Worm (Caenorhabditis elegans): ENCODE measurements around the gene F26G1.5.

The F26G1.5 gene

ce11 chrII:4739984-4740462 lies 31.2 kb downstream of the F26G1.5 start, which contains the start of gene eas-1:
TSS of gene eas-1 (plus strand) at chrII:4740412.
- TF ChIP-seq flt-1 (GFP tag; IDR thresholded peaks at IDR 0.05), result no peak
- no peak for TF ChIP-seq B0310.2 (tag; optimal IDR thresholded peaks at IDR 0.05)
- TF ChIP-seq ama-1 (optimal IDR thresholded peaks at IDR 0.05), result no peak
- TF ChIP-seq hnd-1 (tag; optimal IDR thresholded peaks at IDR 0.05), result no peak
- no peak for TF ChIP-seq scrt-1 (GFP tag; IDR thresholded peaks at IDR 0.05)
- peak; percentile 40 for TF ChIP-seq F13C5.2 (tag; optimal IDR thresholded peaks at IDR 0.05)
- no peak for TF ChIP-seq hmbx-1 (tag; optimal IDR thresholded peaks at IDR 0.05)
- peak; percentile 71; the same call in 1 of the 2 replicates for TF ChIP-seq pes-1 (GFP tag; IDR thresholded peaks at IDR 0.05)
- peak; percentile 92 for TF ChIP-seq tbx-37 (GFP tag; conservative IDR thresholded peaks at IDR 0.05)
- TF ChIP-seq aly-1 (tag; optimal IDR thresholded peaks at IDR 0.05), result no peak
- no peak for TF ChIP-seq sea-1 (GFP tag; conservative IDR thresholded peaks at IDR 0.05)
- no peak for TF ChIP-seq ceh-13 (GFP tag; optimal IDR thresholded peaks at IDR 0.05)
- no peak for TF ChIP-seq tbx-11 (GFP tag; IDR thresholded peaks at IDR 0.05)
- TF ChIP-seq ceh-36 (tag; optimal IDR thresholded peaks at IDR 0.05), result no peak
- TF ChIP-seq hmg-4 (GFP tag; optimal IDR thresholded peaks at IDR 0.05), result peak; percentile 69
- TF ChIP-seq ets-7 (tag; optimal IDR thresholded peaks at IDR 0.05), result peak; percentile 49
- no peak for TF ChIP-seq tra-4 (tag; optimal IDR thresholded peaks at IDR 0.05)

- TF ChIP-seq flt-1 (GFP tag; IDR thresholded peaks at IDR 0.05) (no peak), ceh-13 (GFP tag; optimal IDR thresholded peaks at IDR 0.05) (no peak), tbx-11 (GFP tag; IDR thresholded peaks at IDR 0.05) (no peak)
These were observed 33.8 kb downstream of the F26G1.5 start, which contains the start of gene ctsa-1.1 for ce11 chrII:4737348-4737747. TSS of gene ctsa-1.1 (plus strand) at chrII:4737648.

- TF ChIP-seq ama-1 (optimal IDR thresholded peaks at IDR 0.05) (no peak), scrt-1 (GFP tag; IDR thresholded peaks at IDR 0.05) (no peak), tbx-37 (GFP tag; conservative IDR thresholded peaks at IDR 0.05) (no peak), ceh-36 (tag; optimal IDR thresholded peaks at IDR 0.05) (no peak), flt-1 (GFP tag; IDR thresholded peaks at IDR 0.05) (no peak), B0310.2 (tag; optimal IDR thresholded peaks at IDR 0.05) (no peak), sea-1 (GFP tag; conservative IDR thresholded peaks at IDR 0.05) (no peak), hmbx-1 (tag; optimal IDR thresholded peaks at IDR 0.05) (no peak), tra-4 (tag; optimal IDR thresholded peaks at IDR 0.05) (no peak), F13C5.2 (tag; optimal IDR thresholded peaks at IDR 0.05) (no peak), hnd-1 (tag; optimal IDR thresholded peaks at IDR 0.05) (no peak), pes-1 (GFP tag; IDR thresholded peaks at IDR 0.05) (no peak), hmg-4 (GFP tag; optimal IDR thresholded peaks at IDR 0.05) (no peak), aly-1 (tag; optimal IDR thresholded peaks at IDR 0.05) (no peak), tbx-11 (GFP tag; IDR thresholded peaks at IDR 0.05) (no peak)
These were observed 34.6 kb downstream of the F26G1.5 start for ce11 chrII:4736585-4736984.

- no peak for TF ChIP-seq aly-1 (tag; optimal IDR thresholded peaks at IDR 0.05)
- no peak for TF ChIP-seq ceh-36 (tag; optimal IDR thresholded peaks at IDR 0.05)
- no peak for TF ChIP-seq tbx-11 (GFP tag; IDR thresholded peaks at IDR 0.05)
- no peak for TF ChIP-seq B0310.2 (tag; optimal IDR thresholded peaks at IDR 0.05)
- TF ChIP-seq flt-1 (GFP tag; IDR thresholded peaks at IDR 0.05), result no peak
- TF ChIP-seq F13C5.2 (tag; optimal IDR thresholded peaks at IDR 0.05), result no peak
- no peak for TF ChIP-seq hmbx-1 (tag; optimal IDR thresholded peaks at IDR 0.05)
- no peak for TF ChIP-seq ets-7 (tag; optimal IDR thresholded peaks at IDR 0.05)
- TF ChIP-seq ama-1 (optimal IDR thresholded peaks at IDR 0.05), result no peak
- no peak for TF ChIP-seq ceh-13 (GFP tag; optimal IDR thresholded peaks at IDR 0.05)
- no peak for TF ChIP-seq sea-1 (GFP tag; conservative IDR thresholded peaks at IDR 0.05)
- TF ChIP-seq hnd-1 (tag; optimal IDR thresholded peaks at IDR 0.05), result no peak
- TF ChIP-seq pes-1 (GFP tag; IDR thresholded peaks at IDR 0.05), result no peak
These were observed 36.7 kb downstream of the F26G1.5 start for ce11 chrII:4734477-4734876.

ce11 chrII:4733848-4734247 lies 37.3 kb downstream of the F26G1.5 start, which contains the start of gene F41C3.11:
TSS of gene F41C3.11 (minus strand) at chrII:4733948.
- TF ChIP-seq tra-4 (tag; optimal IDR thresholded peaks at IDR 0.05) (no peak), B0310.2 (tag; optimal IDR thresholded peaks at IDR 0.05) (no peak), ets-7 (tag; optimal IDR thresholded peaks at IDR 0.05) (no peak), hnd-1 (tag; optimal IDR thresholded peaks at IDR 0.05) (no peak), hmbx-1 (tag; optimal IDR thresholded peaks at IDR 0.05) (no peak), ceh-36 (tag; optimal IDR thresholded peaks at IDR 0.05) (no peak), hmg-4 (GFP tag; optimal IDR thresholded peaks at IDR 0.05) (no peak)

- TF ChIP-seq tbx-37 (GFP tag; conservative IDR thresholded peaks at IDR 0.05), result no peak
- no peak for TF ChIP-seq scrt-1 (GFP tag; IDR thresholded peaks at IDR 0.05)
- TF ChIP-seq ceh-13 (GFP tag; optimal IDR thresholded peaks at IDR 0.05), result no peak
- TF ChIP-seq ets-7 (tag; optimal IDR thresholded peaks at IDR 0.05), result no peak
- no peak for TF ChIP-seq pes-1 (GFP tag; IDR thresholded peaks at IDR 0.05)
- TF ChIP-seq tbx-11 (GFP tag; IDR thresholded peaks at IDR 0.05), result no peak
- no peak for TF ChIP-seq F13C5.2 (tag; optimal IDR thresholded peaks at IDR 0.05)
- TF ChIP-seq hmbx-1 (tag; optimal IDR thresholded peaks at IDR 0.05), result no peak
- TF ChIP-seq hnd-1 (tag; optimal IDR thresholded peaks at IDR 0.05), result no peak
- no peak for TF ChIP-seq ceh-36 (tag; optimal IDR thresholded peaks at IDR 0.05)
- no peak for TF ChIP-seq ama-1 (optimal IDR thresholded peaks at IDR 0.05)
- no peak for TF ChIP-seq hmg-4 (GFP tag; optimal IDR thresholded peaks at IDR 0.05)
- TF ChIP-seq B0310.2 (tag; optimal IDR thresholded peaks at IDR 0.05), result no peak
- no peak for TF ChIP-seq sea-1 (GFP tag; conservative IDR thresholded peaks at IDR 0.05)
- TF ChIP-seq aly-1 (tag; optimal IDR thresholded peaks at IDR 0.05), result no peak
- no peak for TF ChIP-seq tra-4 (tag; optimal IDR thresholded peaks at IDR 0.05)
- TF ChIP-seq flt-1 (GFP tag; IDR thresholded peaks at IDR 0.05), result no peak
These were observed 41.4 kb downstream of the F26G1.5 start, which contains the start of gene F41C3.7 for ce11 chrII:4729733-4730132. TSS of gene F41C3.7 (plus strand) at chrII:4730033.

ce11 chrII:4728687-4729086 lies 42.5 kb downstream of the F26G1.5 start:
- TF ChIP-seq hmbx-1 (tag; optimal IDR thresholded peaks at IDR 0.05) (no peak), scrt-1 (GFP tag; IDR thresholded peaks at IDR 0.05) (no peak), pes-1 (GFP tag; IDR thresholded peaks at IDR 0.05) (no peak), hmg-4 (GFP tag; optimal IDR thresholded peaks at IDR 0.05) (no peak), ama-1 (optimal IDR thresholded peaks at IDR 0.05) (no peak), aly-1 (tag; optimal IDR thresholded peaks at IDR 0.05) (no peak), ets-7 (tag; optimal IDR thresholded peaks at IDR 0.05) (no peak), B0310.2 (tag; optimal IDR thresholded peaks at IDR 0.05) (no peak)

Data from whole organism, early embryonic.